Fruit fly (Drosophila melanogaster): ENCODE data around the gene MnM.

DNA sequence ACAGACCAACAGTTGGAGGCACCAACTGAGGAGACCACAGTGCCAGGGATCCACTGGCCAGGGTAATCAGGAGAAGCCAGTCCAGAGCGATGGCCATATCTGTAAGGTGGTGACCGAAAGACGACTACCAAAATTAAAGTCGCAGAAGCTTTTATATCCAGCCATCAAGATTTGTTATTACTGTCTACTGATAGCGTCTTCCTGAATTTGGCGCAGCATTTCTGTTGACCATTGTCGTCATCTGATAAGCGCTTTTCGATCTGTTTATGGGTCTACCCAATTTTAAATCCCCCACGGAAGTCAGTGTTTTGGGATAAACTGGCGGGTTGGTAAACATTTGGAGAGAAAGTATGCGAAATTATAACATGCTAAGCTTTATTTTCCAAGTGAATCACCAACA lies 5.9 kb downstream of the MnM start, which contains the start of gene CG14963:
- TF ChIP-seq CG9139 (GFP tag; optimal IDR thresholded peaks at IDR 0.05): no peak
- no peak for TF ChIP-seq CG10669 (GFP tag; optimal IDR thresholded peaks at IDR 0.05)
- TF ChIP-seq Sox14 (GFP tag; optimal IDR thresholded peaks at IDR 0.05): no peak
- no peak for TF ChIP-seq ss (GFP tag; optimal IDR thresholded peaks at IDR 0.05)
- no peak for TF ChIP-seq fd85E (GFP tag; optimal IDR thresholded peaks at IDR 0.05)
- TF ChIP-seq salr (GFP tag; optimal IDR thresholded peaks at IDR 0.05): no peak
- no peak for TF ChIP-seq Eip78C (GFP tag)
- TF ChIP-seq CG3919 (GFP tag; optimal IDR thresholded peaks at IDR 0.05): no peak

Measured in whole organism, prepupa.